Worm (Caenorhabditis elegans) whole organism, young adult: Measurements from ENCODE around the gene T28D6.5.
A peak's percentile ranks its signal among the peaks of the same experiment; 100 is the strongest.

ENCODE experiments used
- B0336.3 ChIP-seq: fragments of 200-800 bp; sonication (Bioruptor generic); IDR thresholded peaks from 2 replicates; pipeline ENCODE4 v1.3.6; 2022; ENCODE audit warnings: missing genetic modification characterization, missing compliant biosample characterization
- C17E4.6 ChIP-seq: fragments of 200-800 bp; sonication (Bioruptor generic); IDR thresholded peaks from 2 replicates; pipeline ENCODE4 v1.3.6; 2022; ENCODE audit warnings: missing genetic modification reagents, missing genetic modification characterization, missing compliant biosample characterization
- F10E7.11 ChIP-seq: sonication (generic microtip); optimal IDR thresholded peaks from 2 replicates; lab custom pipeline; 2017; ENCODE audit warnings: mild to moderate bottlenecking, missing genetic modification characterization, moderate library complexity, missing compliant biosample characterization
- F23B12.7 ChIP-seq: sonication (generic microtip); optimal IDR thresholded peaks from 2 replicates; lab custom pipeline; 2017; ENCODE audit warnings: missing genetic modification characterization, mild to moderate bottlenecking, missing compliant biosample characterization, antibody characterized with exemption, moderate library complexity; ENCODE audit not compliant: insufficient read depth
- F37B4.10 ChIP-seq: fragments of 200-800 bp; sonication (Bioruptor generic); IDR thresholded peaks from 2 replicates; pipeline ENCODE4 v1.3.6; 2022; ENCODE audit warnings: missing genetic modification characterization, missing compliant biosample characterization
- F39B2.1 ChIP-seq: fragments of 200-800 bp; sonication (Bioruptor generic); IDR thresholded peaks from 2 replicates; pipeline ENCODE4 v1.3.6; 2022; ENCODE audit warnings: missing genetic modification reagents, missing genetic modification characterization, missing compliant biosample characterization
- F55B11.4 ChIP-seq: sonication (generic microtip); optimal IDR thresholded peaks from 2 replicates; lab custom pipeline; 2016; ENCODE audit warnings: missing compliant biosample characterization, missing genetic modification characterization, borderline replicate concordance; ENCODE audit not compliant: insufficient read depth
- Y53G8AR.9 ChIP-seq: fragments of 200-800 bp; sonication (Bioruptor generic); conservative IDR thresholded peaks from 2 replicates; pipeline ENCODE4 v1.3.6; 2022; ENCODE audit warnings: missing genetic modification reagents, missing genetic modification characterization, missing compliant biosample characterization
- Y95B8A.8 ChIP-seq: fragments of 200-800 bp; sonication (Bioruptor generic); IDR thresholded peaks from 2 replicates; pipeline ENCODE4 v1.3.6; 2022; ENCODE audit warnings: missing genetic modification reagents, missing genetic modification characterization, missing compliant biosample characterization
- ZK185.1 ChIP-seq: sonication (generic microtip); optimal IDR thresholded peaks from 2 replicates; lab custom pipeline; 2016; ENCODE audit warnings: mild to moderate bottlenecking, missing genetic modification characterization, missing compliant biosample characterization; ENCODE audit not compliant: poor library complexity, severe bottlenecking
- athp-1 ChIP-seq: sonication (generic microtip); optimal IDR thresholded peaks from 2 replicates; lab custom pipeline; 2017; ENCODE audit warnings: mild to moderate bottlenecking, missing genetic modification characterization, missing compliant biosample characterization
- attf-3 ChIP-seq: fragments of 200-800 bp; sonication (Bioruptor generic); conservative IDR thresholded peaks from 2 replicates; pipeline ENCODE4 v1.3.6; 2022; ENCODE audit warnings: missing genetic modification reagents, missing genetic modification characterization, missing compliant biosample characterization
- bed-1 ChIP-seq: fragments of 200-800 bp; sonication (Bioruptor generic); IDR thresholded peaks from 2 replicates; pipeline ENCODE4 v1.3.6; 2022; ENCODE audit warnings: missing genetic modification reagents, missing genetic modification characterization, missing compliant biosample characterization
- ccch-3 ChIP-seq: fragments of 200-800 bp; sonication (Bioruptor generic); optimal IDR thresholded peaks from 2 replicates; lab custom pipeline; 2018; ENCODE audit warnings: mild to moderate bottlenecking, missing genetic modification characterization, missing compliant biosample characterization
- cebp-1 ChIP-seq, 2 experiments: fragments of 200-800 bp in 1 of 2; sonication (Bioruptor generic) in 1 of 2; sonication (generic microtip) in 1 of 2; IDR thresholded peaks in 1 of 2; optimal IDR thresholded peaks in 1 of 2; 2 replicates each; pipeline versions ENCODE4 v1.3.6 to Lab custom; 2017 to 2022; ENCODE audit warnings: missing compliant biosample characterization in 2 of 2, missing genetic modification characterization in 2 of 2, mild to moderate bottlenecking in 1 of 2, missing genetic modification reagents in 1 of 2, moderate library complexity in 1 of 2
- cebp-2 ChIP-seq: fragments of 200-800 bp; sonication (Bioruptor generic); IDR thresholded peaks from 2 replicates; pipeline ENCODE4 v1.3.6; 2022; ENCODE audit warnings: missing genetic modification characterization, missing compliant biosample characterization
- ceh-27 ChIP-seq: fragments of 200-800 bp; sonication (Bioruptor generic); optimal IDR thresholded peaks from 2 replicates; lab custom pipeline; 2018; ENCODE audit warnings: mild to moderate bottlenecking, missing genetic modification characterization, moderate library complexity, missing compliant biosample characterization
- die-1 ChIP-seq: sonication (generic microtip); optimal IDR thresholded peaks from 2 replicates; lab custom pipeline; 2016; ENCODE audit warnings: missing genotype, mild to moderate bottlenecking, missing genetic modification characterization, missing compliant biosample characterization
- dox-1 ChIP-seq: fragments of 200-800 bp; sonication (Bioruptor generic); IDR thresholded peaks from 2 replicates; pipeline ENCODE4 v1.3.6; 2022; ENCODE audit warnings: missing genetic modification reagents, missing genetic modification characterization, missing compliant biosample characterization
- dpff-1 ChIP-seq: sonication (generic microtip); optimal IDR thresholded peaks from 2 replicates; lab custom pipeline; 2017; ENCODE audit warnings: mild to moderate bottlenecking, missing genetic modification characterization, missing compliant biosample characterization
- efl-1 ChIP-seq: fragments of 150-350 bp; optimal IDR thresholded peaks from 2 replicates; lab custom pipeline; 2014; ENCODE audit warnings: missing biosample characterization, missing genetic modification reagents, missing genetic modification characterization
- ekl-4 ChIP-seq: fragments of 200-800 bp; sonication (Bioruptor generic); IDR thresholded peaks from 2 replicates; pipeline ENCODE4 v1.3.6; 2022; ENCODE audit warnings: missing genetic modification reagents, missing genetic modification characterization, missing compliant biosample characterization
- ets-4 ChIP-seq: fragments of 200-800 bp; sonication (Bioruptor generic); optimal IDR thresholded peaks from 2 replicates; lab custom pipeline; 2018; ENCODE audit warnings: mild to moderate bottlenecking, missing genetic modification characterization, missing compliant biosample characterization
- fkh-3 ChIP-seq: sonication (generic microtip); optimal IDR thresholded peaks from 2 replicates; lab custom pipeline; 2016; ENCODE audit warnings: mild to moderate bottlenecking, missing genetic modification characterization, missing compliant biosample characterization
- gei-17 ChIP-seq: fragments of 200-800 bp; sonication (Bioruptor generic); optimal IDR thresholded peaks from 2 replicates; lab custom pipeline; 2018; ENCODE audit warnings: mild to moderate bottlenecking, missing genetic modification characterization, missing compliant biosample characterization
- hlh-12 ChIP-seq: sonication (generic microtip); optimal IDR thresholded peaks from 2 replicates; lab custom pipeline; 2016; ENCODE audit warnings: missing genetic modification characterization, missing compliant biosample characterization
- hlh-26 ChIP-seq: fragments of 200-800 bp; sonication (Bioruptor generic); conservative IDR thresholded peaks from 2 replicates; pipeline ENCODE4 v1.3.6; 2022; ENCODE audit warnings: missing genetic modification reagents, missing genetic modification characterization, missing compliant biosample characterization
- hsf-1 ChIP-seq: fragments of 200-800 bp; sonication (Bioruptor generic); IDR thresholded peaks from 2 replicates; pipeline ENCODE4 v1.3.6; 2022; ENCODE audit warnings: missing genetic modification reagents, missing genetic modification characterization, missing compliant biosample characterization
- lag-1 ChIP-seq: fragments of 200-800 bp; sonication (Bioruptor generic); IDR thresholded peaks from 2 replicates; pipeline ENCODE4 v1.3.6; 2022; ENCODE audit warnings: missing genetic modification reagents, missing genetic modification characterization, missing compliant biosample characterization
- let-526 ChIP-seq: fragments of 200-800 bp; sonication (Bioruptor generic); IDR thresholded peaks from 2 replicates; pipeline ENCODE4 v1.3.6; 2022; ENCODE audit warnings: missing genetic modification reagents, missing genetic modification characterization, missing compliant biosample characterization
- lin-54 ChIP-seq: fragments of 200-800 bp; sonication (Bioruptor generic); optimal IDR thresholded peaks from 2 replicates; lab custom pipeline; 2018; ENCODE audit warnings: mild to moderate bottlenecking, missing genetic modification characterization, missing compliant biosample characterization
- lir-1 ChIP-seq: fragments of 200-800 bp; sonication (Bioruptor generic); conservative IDR thresholded peaks from 2 replicates; pipeline ENCODE4 v1.3.6; 2022; ENCODE audit warnings: missing genetic modification reagents, missing genetic modification characterization, missing compliant biosample characterization
- lsl-1 ChIP-seq: fragments of 200-800 bp; sonication (Bioruptor generic); optimal IDR thresholded peaks from 2 replicates; lab custom pipeline; 2018; ENCODE audit warnings: mild to moderate bottlenecking, missing genetic modification characterization, moderate library complexity, missing compliant biosample characterization
- madf-10 ChIP-seq: sonication (generic microtip); optimal IDR thresholded peaks from 2 replicates; lab custom pipeline; 2016; ENCODE audit warnings: mild to moderate bottlenecking, missing genetic modification characterization, missing compliant biosample characterization
- madf-3 ChIP-seq: fragments of 200-800 bp; sonication (Bioruptor generic); IDR thresholded peaks from 2 replicates; pipeline ENCODE4 v1.3.6; 2022; ENCODE audit warnings: missing genetic modification reagents, missing genetic modification characterization, missing compliant biosample characterization
- madf-8 ChIP-seq: fragments of 200-800 bp; sonication (Bioruptor generic); conservative IDR thresholded peaks from 2 replicates; pipeline ENCODE4 v1.3.6; 2022; ENCODE audit warnings: missing genetic modification reagents, missing genetic modification characterization, missing compliant biosample characterization
- mel-28 ChIP-seq: sonication (generic microtip); optimal IDR thresholded peaks from 2 replicates; lab custom pipeline; 2016; ENCODE audit warnings: borderline replicate concordance, mild to moderate bottlenecking, missing genetic modification characterization, missing compliant biosample characterization
- rec-8 ChIP-seq, 2 experiments: sonication (generic microtip); optimal IDR thresholded peaks; 2 replicates each; lab custom pipeline; 2016; ENCODE audit warnings: mild to moderate bottlenecking in 2 of 2, missing genetic modification characterization in 2 of 2, missing genetic modification reagents in 2 of 2, missing genotype in 2 of 2, missing biosample characterization in 1 of 2, missing compliant biosample characterization in 1 of 2, moderate library complexity in 1 of 2
- sea-2 ChIP-seq: fragments of 200-800 bp; sonication (Bioruptor generic); IDR thresholded peaks from 2 replicates; pipeline ENCODE4 v1.3.6; 2022; ENCODE audit warnings: missing genetic modification characterization, missing compliant biosample characterization
- snpc-1.3 ChIP-seq: sonication (generic microtip); optimal IDR thresholded peaks from 2 replicates; lab custom pipeline; 2017; ENCODE audit warnings: missing genetic modification characterization, mild to moderate bottlenecking, missing compliant biosample characterization, antibody characterized with exemption, moderate library complexity, missing genotype, missing genetic modification reagents; ENCODE audit not compliant: insufficient read depth
- snpc-4 ChIP-seq, 5 experiments: fragments of 150-350 bp in 1 of 5; sonication (generic microtip) in 4 of 5; optimal IDR thresholded peaks; 2 replicates each; lab custom pipeline; 2014 to 2018; ENCODE audit warnings: missing genetic modification characterization in 5 of 5, missing biosample characterization in 3 of 5, antibody characterized with exemption in 2 of 5, mild to moderate bottlenecking in 2 of 5, missing compliant biosample characterization in 2 of 5, missing genotype in 2 of 5, moderate library complexity in 2 of 5, missing genetic modification reagents in 1 of 5
- tlf-1 ChIP-seq: fragments of 200-800 bp; sonication (Bioruptor generic); optimal IDR thresholded peaks from 2 replicates; lab custom pipeline; 2018; ENCODE audit warnings: mild to moderate bottlenecking, missing genetic modification characterization, missing compliant biosample characterization
- unc-130 ChIP-seq: sonication (generic microtip); optimal IDR thresholded peaks from 2 replicates; lab custom pipeline; 2016; ENCODE audit warnings: missing genetic modification reagents, missing genetic modification characterization, missing compliant biosample characterization
- unc-62 ChIP-seq: fragments of 150-350 bp; optimal IDR thresholded peaks from 2 replicates; lab custom pipeline; 2014; ENCODE audit warnings: missing biosample characterization, missing genetic modification reagents, missing genetic modification characterization
- xnd-1 ChIP-seq: sonication (generic microtip); optimal IDR thresholded peaks from 2 replicates; lab custom pipeline; 2016; ENCODE audit warnings: missing genotype, missing genetic modification reagents, missing genetic modification characterization, missing compliant biosample characterization
- ztf-25 ChIP-seq: fragments of 200-800 bp; sonication (Bioruptor generic); IDR thresholded peaks from 2 replicates; pipeline ENCODE4 v1.3.6; 2022; ENCODE audit warnings: missing genetic modification reagents, missing genetic modification characterization, missing compliant biosample characterization

The T28D6.5 gene

ce11 chrIII:11371236-11371635, 37.8 kb downstream of the T28D6.5 start:
- peak; percentile 21 for TF ChIP-seq unc-130
- peak; percentile 21 for TF ChIP-seq hlh-12 (tag; lab: Kevin White, UChicago)
- no peak for TF ChIP-seq hlh-26
- peak; percentile 55 for TF ChIP-seq snpc-1.3
- peak; percentile 75 for TF ChIP-seq ceh-27 (GFP tag; lab: Kevin White, UChicago)
- TF ChIP-seq cebp-1 (GFP tag; IDR thresholded peaks at IDR 0.05; lab: Robert Waterston, UW) = peak; percentile 41; the same call in 1 of the 2 replicates
- TF ChIP-seq cebp-1 (tag; optimal IDR thresholded peaks at IDR 0.05; lab: Kevin White, UChicago) = no peak
- TF ChIP-seq dpff-1 (tag; lab: Kevin White, UChicago) = no peak
- peak; percentile 61 for TF ChIP-seq lin-54 (GFP tag; lab: Kevin White, UChicago)
- TF ChIP-seq xnd-1 (tag; lab: Kevin White, UChicago) = no peak
- no peak; the same call in 1 of the 2 replicates for TF ChIP-seq cebp-2 (GFP tag; lab: Robert Waterston, UW)
- 0 out of 2 replicates have a peak, but pooled peaks have one; percentile 40 for TF ChIP-seq let-526 (GFP tag; lab: Robert Waterston, UW)
- no peak for TF ChIP-seq mel-28 (tag; lab: Kevin White, UChicago)
- TF ChIP-seq F55B11.4 (tag; lab: Kevin White, UChicago) = no peak
- no peak for TF ChIP-seq madf-8
- no peak for TF ChIP-seq sea-2 (GFP tag; lab: Robert Waterston, UW)
- peak; percentile 82 for TF ChIP-seq F23B12.7 (tag; lab: Kevin White, UChicago)
- peak; percentile 8 to 79 for TF ChIP-seq rec-8 (tag; optimal IDR thresholded peaks at IDR 0.05; lab: Kevin White, UChicago)
- TF ChIP-seq attf-3 (GFP tag; lab: Robert Waterston, UW) = 0 out of 2 replicates have a peak, but pooled peaks have one; percentile 35
- no peak for TF ChIP-seq lag-1 (GFP tag; lab: Robert Waterston, UW)
- TF ChIP-seq die-1 = peak; percentile 74
- 0 out of 2 replicates have a peak, but pooled peaks have one; percentile 22 for TF ChIP-seq lir-1 (GFP tag; lab: Robert Waterston, UW)
- no peak for TF ChIP-seq F37B4.10 (GFP tag; lab: Robert Waterston, UW)
- TF ChIP-seq madf-3 (GFP tag; lab: Robert Waterston, UW) = no peak
- TF ChIP-seq ztf-25 (GFP tag; lab: Robert Waterston, UW) = peak; percentile 78; the same call in 1 of the 2 replicates
- TF ChIP-seq tlf-1 (GFP tag; lab: Kevin White, UChicago) = peak; percentile 23
- no peak for TF ChIP-seq ZK185.1 (tag; lab: Kevin White, UChicago)
- TF ChIP-seq snpc-4 (GFP tag; optimal IDR thresholded peaks at IDR 0.05; lab: Kevin White, UChicago) = peak; percentile 22
- TF ChIP-seq snpc-4 (tag; optimal IDR thresholded peaks at IDR 0.05; lab: Kevin White, UChicago) = peak; percentile 23 to 80 (median 66)
- TF ChIP-seq C17E4.6 = no peak
- TF ChIP-seq bed-1 (GFP tag; lab: Robert Waterston, UW) = no peak
- TF ChIP-seq athp-1 (tag; lab: Kevin White, UChicago) = peak; percentile 76
- TF ChIP-seq Y95B8A.8 = no peak
- TF ChIP-seq Y53G8AR.9 (GFP tag; lab: Robert Waterston, UW) = no peak
- TF ChIP-seq ccch-3 (GFP tag; lab: Kevin White, UChicago) = peak; percentile 57
- peak; percentile 38 for TF ChIP-seq fkh-3 (tag; lab: Kevin White, UChicago)
- TF ChIP-seq F10E7.11 (tag; lab: Kevin White, UChicago) = peak; percentile 50
- TF ChIP-seq B0336.3 (GFP tag; lab: Robert Waterston, UW) = peak; percentile 71; the same call in 1 of the 2 replicates
- no peak for TF ChIP-seq F39B2.1 (GFP tag; lab: Robert Waterston, UW)
- TF ChIP-seq unc-62 (GFP tag; lab: Kevin White, UChicago) = no peak
- TF ChIP-seq efl-1 (GFP tag; lab: Kevin White, UChicago) = peak; percentile 9
- peak; percentile 74 for TF ChIP-seq madf-10 (tag; lab: Kevin White, UChicago)
- peak; percentile 21 for TF ChIP-seq gei-17
- TF ChIP-seq ets-4 (GFP tag; lab: Kevin White, UChicago) = no peak
- TF ChIP-seq lsl-1 = peak; percentile 54
- peak; percentile 83 for TF ChIP-seq ekl-4
- peak; percentile 76 for TF ChIP-seq dox-1 (GFP tag; lab: Robert Waterston, UW)
- TF ChIP-seq hsf-1 (GFP tag; lab: Robert Waterston, UW) = no peak
